Fruit fly (Drosophila melanogaster) whole organism, wandering third instar larva: ENCODE measurements around the gene Eip74EF.

Experiments used
- Abd-B ChIP-seq: fragments of >200 bp; optimal IDR thresholded peaks from 2 replicates; lab custom pipeline; 2017; ENCODE audit warnings: missing biosample characterization, missing genetic modification characterization
- CG32264 ChIP-seq: fragments of 200-800 bp; sonication (Bioruptor generic); optimal IDR thresholded peaks from 2 replicates; lab custom pipeline; 2016; ENCODE audit warnings: missing biosample characterization, missing genetic modification characterization
- CG9705 ChIP-seq: fragments of 200-800 bp; sonication (Bioruptor generic); optimal IDR thresholded peaks from 2 replicates; lab custom pipeline; 2018; ENCODE audit warnings: missing biosample characterization, mild to moderate bottlenecking, missing genetic modification characterization
- CrebA ChIP-seq: fragments of 200-800 bp; sonication (Bioruptor generic); optimal IDR thresholded peaks from 2 replicates; lab custom pipeline; 2016; ENCODE audit warnings: missing biosample characterization, mild to moderate bottlenecking, missing genetic modification characterization, borderline replicate concordance
- Dfd ChIP-seq: fragments of >200 bp; optimal IDR thresholded peaks from 2 replicates; lab custom pipeline; 2017; ENCODE audit warnings: missing biosample characterization, missing genetic modification characterization
- Dif ChIP-seq: fragments of 200-275, 200-300 bp; sonication (Bioruptor generic); optimal IDR thresholded peaks from 2 replicates; lab custom pipeline; 2018; ENCODE audit warnings: missing biosample characterization, missing genetic modification characterization; ENCODE audit not compliant: partially characterized antibody
- GATAd ChIP-seq: sonication (Bioruptor generic); optimal IDR thresholded peaks from 2 replicates; lab custom pipeline; 2016; ENCODE audit warnings: missing biosample characterization, missing genetic modification characterization
- HLH106 ChIP-seq: fragments of 200-800 bp; optimal IDR thresholded peaks from 3 replicates; lab custom pipeline; 2019; ENCODE audit warnings: missing biosample characterization, mild to moderate bottlenecking, missing genetic modification characterization, moderate library complexity
- Hnf4 ChIP-seq: fragments of 200-800 bp; sonication (Bioruptor generic); optimal IDR thresholded peaks from 2 replicates; lab custom pipeline; 2016; ENCODE audit warnings: missing biosample characterization, mild to moderate bottlenecking, missing genetic modification characterization
- Hr78 ChIP-seq: fragments of >200 bp; optimal IDR thresholded peaks from 2 replicates; lab custom pipeline; 2017; ENCODE audit warnings: missing biosample characterization, missing genetic modification characterization
- Hr83 ChIP-seq: fragments of 200-300 bp; sonication (Bioruptor generic); optimal IDR thresholded peaks from 2 replicates; lab custom pipeline; 2016; ENCODE audit warnings: missing biosample characterization, mild to moderate bottlenecking, missing genetic modification characterization, moderate library complexity; ENCODE audit not compliant: poor library complexity, severe bottlenecking
- Jra ChIP-seq: sonication (Bioruptor generic); optimal IDR thresholded peaks from 2 replicates; lab custom pipeline; 2016; ENCODE audit warnings: missing biosample characterization, missing genetic modification characterization
- Mio ChIP-seq: sonication (Bioruptor generic); optimal IDR thresholded peaks from 2 replicates; lab custom pipeline; 2016; ENCODE audit warnings: missing biosample characterization, missing genetic modification characterization
- Myc ChIP-seq: fragments of >200 bp; optimal IDR thresholded peaks from 2 replicates; lab custom pipeline; 2017
- N ChIP-seq: fragments of >200 bp; optimal IDR thresholded peaks from 2 replicates; lab custom pipeline; 2018; ENCODE audit warnings: missing biosample characterization, missing external identifiers, missing genetic modification characterization
- OdsH ChIP-seq: fragments of 200-800 bp; sonication (Bioruptor generic); optimal IDR thresholded peaks from 2 replicates; lab custom pipeline; 2016; ENCODE audit warnings: missing biosample characterization, mild to moderate bottlenecking, missing genetic modification characterization
- Rel ChIP-seq, 2 experiments: fragments of 200-800 bp; sonication (Bioruptor generic) in 1 of 2; optimal IDR thresholded peaks; 2 replicates in 1 of 2; 3 replicates in 1 of 2; lab custom pipeline; 2016 to 2019; ENCODE audit warnings: mild to moderate bottlenecking in 2 of 2, missing biosample characterization in 2 of 2, missing genetic modification characterization in 2 of 2, moderate library complexity in 1 of 2
- Sp1 ChIP-seq: fragments of 200-800 bp; sonication (Bioruptor generic); optimal IDR thresholded peaks from 3 replicates; lab custom pipeline; 2019; ENCODE audit warnings: missing biosample characterization, mild to moderate bottlenecking, missing genetic modification characterization, moderate library complexity
- Vsx2 ChIP-seq: fragments of 200-300, 225-300 bp; sonication (Bioruptor generic); optimal IDR thresholded peaks from 2 replicates; lab custom pipeline; 2018; ENCODE audit warnings: missing biosample characterization, missing genetic modification characterization; ENCODE audit not compliant: partially characterized antibody
- br ChIP-seq: fragments of 200-800 bp; sonication (Bioruptor generic); optimal IDR thresholded peaks from 2 replicates; lab custom pipeline; 2016; ENCODE audit warnings: missing biosample characterization, missing genetic modification characterization
- brk ChIP-seq: fragments of 200-800 bp; sonication (Bioruptor generic); optimal IDR thresholded peaks from 2 replicates; lab custom pipeline; 2016; ENCODE audit warnings: missing biosample characterization, mild to moderate bottlenecking, missing genetic modification characterization
- dl ChIP-seq, 2 experiments: fragments of 175-275, 200-275 bp in 1 of 2; fragments of 200-275 bp in 1 of 2; sonication (Bioruptor generic); optimal IDR thresholded peaks; lab custom pipeline; 2018; ENCODE audit warnings: mild to moderate bottlenecking in 2 of 2, missing biosample characterization in 2 of 2, missing genetic modification characterization in 2 of 2, moderate library complexity in 2 of 2; ENCODE audit not compliant: partially characterized antibody in 2 of 2, insufficient read depth in 1 of 2
- dmrt93B ChIP-seq: fragments of 200-800 bp; sonication (Bioruptor generic); optimal IDR thresholded peaks from 2 replicates; lab custom pipeline; 2018; ENCODE audit warnings: missing biosample characterization, mild to moderate bottlenecking, missing genetic modification characterization
- dsf ChIP-seq: sonication (Bioruptor generic); optimal IDR thresholded peaks from 2 replicates; lab custom pipeline; 2016; ENCODE audit warnings: missing biosample characterization, missing genetic modification characterization, borderline replicate concordance
- ey ChIP-seq: fragments of 200-800 bp; sonication (Bioruptor generic); optimal IDR thresholded peaks from 2 replicates; lab custom pipeline; 2016; ENCODE audit warnings: missing biosample characterization, missing genetic modification characterization
- foxo ChIP-seq, 2 experiments: fragments of 200-800 bp; sonication (Bioruptor generic); optimal IDR thresholded peaks; 2 replicates in 1 of 2; 3 replicates in 1 of 2; lab custom pipeline; 2016 to 2017; ENCODE audit warnings: missing biosample characterization in 2 of 2, missing genetic modification characterization in 2 of 2
- fru ChIP-seq: fragments of 200-800 bp; sonication (Bioruptor generic); optimal IDR thresholded peaks from 3 replicates; lab custom pipeline; 2016; ENCODE audit warnings: missing biosample characterization, mild to moderate bottlenecking, missing genetic modification characterization
- h ChIP-seq: fragments of 200-800 bp; sonication (Bioruptor generic); optimal IDR thresholded peaks from 3 replicates; lab custom pipeline; 2016; ENCODE audit warnings: missing biosample characterization, mild to moderate bottlenecking, missing genetic modification characterization
- jim ChIP-seq: fragments of 175-275, 200-325 bp; sonication (Bioruptor generic); optimal IDR thresholded peaks from 2 replicates; lab custom pipeline; 2016; ENCODE audit warnings: missing biosample characterization, mild to moderate bottlenecking, missing genetic modification characterization
- lola ChIP-seq: fragments of >200 bp; optimal IDR thresholded peaks from 2 replicates; lab custom pipeline; 2017; ENCODE audit warnings: missing biosample characterization, missing genetic modification characterization
- pan ChIP-seq: fragments of >200 bp; optimal IDR thresholded peaks from 2 replicates; lab custom pipeline; 2017
- psq ChIP-seq: fragments of 200-800 bp; sonication (Bioruptor generic); optimal IDR thresholded peaks from 3 replicates; lab custom pipeline; 2017; ENCODE audit warnings: missing biosample characterization, mild to moderate bottlenecking, missing genetic modification characterization, moderate library complexity
- rgr ChIP-seq: fragments of 200-800 bp; sonication (Bioruptor generic); optimal IDR thresholded peaks from 3 replicates; lab custom pipeline; 2016; ENCODE audit warnings: missing biosample characterization, mild to moderate bottlenecking, missing genetic modification characterization
- sage ChIP-seq: fragments of 200-800 bp; sonication (Bioruptor generic); optimal IDR thresholded peaks from 2 replicates; lab custom pipeline; 2016; ENCODE audit warnings: missing biosample characterization, mild to moderate bottlenecking, missing genetic modification characterization
- sv ChIP-seq: fragments of 200-800 bp; sonication (Bioruptor generic); optimal IDR thresholded peaks from 3 replicates; lab custom pipeline; 2016; ENCODE audit warnings: missing biosample characterization, missing genetic modification characterization
- tai ChIP-seq: sonication (Bioruptor generic); optimal IDR thresholded peaks from 2 replicates; lab custom pipeline; 2016; ENCODE audit warnings: missing biosample characterization, missing genetic modification characterization
- usp ChIP-seq: fragments of >200 bp; optimal IDR thresholded peaks from 2 replicates; lab custom pipeline; 2017; ENCODE audit warnings: missing biosample characterization, missing genetic modification characterization
- woc ChIP-seq: sonication (Bioruptor generic); optimal IDR thresholded peaks from 2 replicates; lab custom pipeline; 2016; ENCODE audit warnings: missing biosample characterization, mild to moderate bottlenecking, missing genetic modification characterization

Gene Eip74EF

DNA sequence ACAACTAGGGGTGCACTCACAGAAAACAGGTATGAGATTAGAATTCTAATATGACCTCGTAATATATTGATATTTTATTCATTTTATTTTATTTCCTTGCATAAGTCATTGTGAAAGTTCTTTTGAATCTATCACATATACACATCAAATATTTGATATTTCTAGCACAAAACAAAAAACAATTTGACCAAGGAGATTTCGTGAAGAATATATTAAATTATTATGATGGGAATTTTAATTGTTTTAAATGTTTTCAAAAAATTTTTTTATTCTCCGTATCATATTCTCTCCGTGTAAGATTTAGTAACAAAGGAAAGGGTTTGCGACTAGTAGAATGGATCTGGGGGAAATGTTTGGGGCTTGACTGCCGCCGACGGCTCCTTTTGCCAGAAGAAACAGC lies 40.7 kb downstream of the Eip74EF start (continued):
- no peak for TF ChIP-seq dl (GFP tag; optimal IDR thresholded peaks at IDR 0.05; lab: Kevin White, UChicago; ENCODE audit: insufficient read depth in 1 of 2, partially characterized antibody in 2 of 2)
- no peak for TF ChIP-seq N
- TF ChIP-seq tai (GFP tag; lab: Kevin White, UChicago), result peak; percentile 72
- peak; percentile 94 for TF ChIP-seq rgr (GFP tag; lab: Kevin White, UChicago)
- TF ChIP-seq Jra (GFP tag; lab: Kevin White, UChicago), result peak; percentile 43
- TF ChIP-seq ey (GFP tag; lab: Kevin White, UChicago), result peak; percentile 86
- TF ChIP-seq Hr78 (GFP tag; lab: Kevin White, UChicago), result no peak
- TF ChIP-seq OdsH (GFP tag; lab: Kevin White, UChicago), result peak; percentile 94
- TF ChIP-seq jim (GFP tag; lab: Kevin White, UChicago), result no peak
- TF ChIP-seq Abd-B (GFP tag; lab: Kevin White, UChicago), result no peak
- peak; percentile 4 for TF ChIP-seq GATAd

- TF ChIP-seq HLH106 (no peak), dsf (GFP tag; lab: Kevin White, UChicago) (no peak), Vsx2 (GFP tag; lab: Kevin White, UChicago) (peak; percentile 91), CG9705 (GFP tag; lab: Kevin White, UChicago) (no peak), sv (no peak), usp (GFP tag; lab: Kevin White, UChicago) (no peak), psq (GFP tag; lab: Kevin White, UChicago) (peak; percentile 84), fru (GFP tag; lab: Kevin White, UChicago) (peak; percentile 98), pan (lab: Kevin White, UChicago) (no peak), Sp1 (no peak), Hr83 (GFP tag; lab: Kevin White, UChicago) (peak; percentile 52), br (GFP tag; lab: Kevin White, UChicago) (peak; percentile 79), lola (no peak), dl (GFP tag; optimal IDR thresholded peaks at IDR 0.05; lab: Kevin White, UChicago; ENCODE audit: insufficient read depth in 1 of 2, partially characterized antibody in 2 of 2) (peak; percentile 93 to 96), foxo (GFP tag; optimal IDR thresholded peaks at IDR 0.05; lab: Kevin White, UChicago) (peak in 1 of 2 experiments; percentile 11), Dfd (GFP tag; lab: Kevin White, UChicago) (no peak), rgr (GFP tag; lab: Kevin White, UChicago) (no peak), ey (GFP tag; lab: Kevin White, UChicago) (no peak), N (peak; percentile 77), dmrt93B (no peak), brk (GFP tag; lab: Kevin White, UChicago) (no peak), Hnf4 (GFP tag; lab: Kevin White, UChicago) (peak; percentile 32), Hr78 (GFP tag; lab: Kevin White, UChicago) (no peak), Mio (GFP tag; lab: Kevin White, UChicago) (no peak), woc (GFP tag; lab: Kevin White, UChicago) (peak; percentile 27), tai (GFP tag; lab: Kevin White, UChicago) (peak; percentile 26), h (GFP tag; lab: Kevin White, UChicago) (peak; percentile 86), CrebA (GFP tag; lab: Kevin White, UChicago) (peak; percentile 92), Rel (GFP tag; optimal IDR thresholded peaks at IDR 0.05; lab: Kevin White, UChicago) (peak; percentile 33), Rel (tag; optimal IDR thresholded peaks at IDR 0.05; lab: Kevin White, UChicago) (peak; percentile 79), jim (GFP tag; lab: Kevin White, UChicago) (no peak), OdsH (GFP tag; lab: Kevin White, UChicago) (no peak), GATAd (no peak), CG32264 (peak; percentile 5), Jra (GFP tag; lab: Kevin White, UChicago) (peak; percentile 96), Abd-B (GFP tag; lab: Kevin White, UChicago) (no peak), Myc (lab: Kevin White, UChicago) (no peak), sage (GFP tag; lab: Kevin White, UChicago) (no peak), Dif (GFP tag; lab: Kevin White, UChicago) (peak; percentile 96)
- TF ChIP-seq, all 38 proteins: peak for 17
Measured at dm6 chr3L:17577530-17578351, 41.4 kb downstream of the Eip74EF start.
